Fruit fly (Drosophila melanogaster): Measurements from ENCODE around the gene CG13068.

Gene CG13068

dm6 chr3L:16228659-16229205 is 40.5 kb upstream of the CG13068 start, which contains the start of gene Tmx3 (continued):
- TF ChIP-seq NFAT (GFP tag; IDR thresholded peaks at IDR 0.05) (peak; percentile 94), bowl (GFP tag; IDR thresholded peaks at IDR 0.05) (peak; percentile 58; the same call in 1 of the 2 replicates), wdn (GFP tag; IDR thresholded peaks at IDR 0.05) (peak; percentile 88), Hey (tag; optimal IDR thresholded peaks at IDR 0.05) (no peak), dysf (GFP tag; IDR thresholded peaks at IDR 0.05) (peak; percentile 92; the same call in 2 of the 3 replicates), Spps (tag; optimal IDR thresholded peaks at IDR 0.05) (peak; percentile 62), CG2199 (GFP tag; IDR thresholded peaks at IDR 0.05) (peak; percentile 25; the same call in 1 of the 3 replicates), org-1 (GFP tag; optimal IDR thresholded peaks at IDR 0.05) (peak; percentile 31), CG5180 (GFP tag; optimal IDR thresholded peaks at IDR 0.05) (peak; percentile 9), aop (GFP tag; IDR thresholded peaks at IDR 0.05) (peak; percentile 85), Deaf1 (tag; optimal IDR thresholded peaks at IDR 0.05) (no peak), CG30431 (GFP tag; optimal IDR thresholded peaks at IDR 0.05) (peak; percentile 66), CG15011 (GFP tag; optimal IDR thresholded peaks at IDR 0.05) (peak; percentile 54), odd (GFP tag; optimal IDR thresholded peaks at IDR 0.05) (no peak), CG11696 (GFP tag; IDR thresholded peaks at IDR 0.05) (no peak), PHDP (tag; optimal IDR thresholded peaks at IDR 0.05) (peak; percentile 91), amos (GFP tag; IDR thresholded peaks at IDR 0.05; ENCODE audit: partially characterized antibody) (no peak), CG12071 (GFP tag; optimal IDR thresholded peaks at IDR 0.05) (no peak), peb (GFP tag; IDR thresholded peaks at IDR 0.05) (peak; percentile 56), CG9215 (GFP tag; IDR thresholded peaks at IDR 0.05) (peak; percentile 84), sim (GFP tag; IDR thresholded peaks at IDR 0.05) (0 out of 2 replicates have a peak, but pooled peaks have one; percentile 50), Drgx (GFP tag; IDR thresholded peaks at IDR 0.05) (peak; percentile 90), seq (GFP tag; IDR thresholded peaks at IDR 0.05) (peak; percentile 58), BtbVII (GFP tag; optimal IDR thresholded peaks at IDR 0.05) (no peak), CG11723 (GFP tag; optimal IDR thresholded peaks at IDR 0.05) (no peak), NC2β (GFP tag; optimal IDR thresholded peaks at IDR 0.05) (peak; percentile 18), kah (GFP tag; optimal IDR thresholded peaks at IDR 0.05) (peak; percentile 66), CG12942 (GFP tag; optimal IDR thresholded peaks at IDR 0.05) (peak; percentile 89), zen2 (GFP tag; IDR thresholded peaks at IDR 0.05; ENCODE audit: partially characterized antibody) (no peak), pita (GFP tag; optimal IDR thresholded peaks at IDR 0.05) (no peak), tx (GFP tag; optimal IDR thresholded peaks at IDR 0.05) (peak; percentile 22), chm (GFP tag; IDR thresholded peaks at IDR 0.05) (no peak), grau (tag; optimal IDR thresholded peaks at IDR 0.05) (peak; percentile 91), pfk (GFP tag; optimal IDR thresholded peaks at IDR 0.05) (no peak), CG9609 (GFP tag; optimal IDR thresholded peaks at IDR 0.05) (peak; percentile 62), CG2875 (GFP tag; optimal IDR thresholded peaks at IDR 0.05) (peak; percentile 54), HLH3B (GFP tag; IDR thresholded peaks at IDR 0.05) (peak; percentile 92), CG31441 (GFP tag; IDR thresholded peaks at IDR 0.05) (peak; percentile 93), CG7839 (tag; optimal IDR thresholded peaks at IDR 0.05) (peak; percentile 92), chn (GFP tag; optimal IDR thresholded peaks at IDR 0.05) (peak; percentile 59), abd-A (tag; optimal IDR thresholded peaks at IDR 0.05) (no peak), Abd-B (GFP tag; optimal IDR thresholded peaks at IDR 0.05) (peak; percentile 90), CG9932 (GFP tag; IDR thresholded peaks at IDR 0.05) (peak; percentile 96), CG16779 (GFP tag; IDR thresholded peaks at IDR 0.05) (peak; percentile 80), unpg (GFP tag; optimal IDR thresholded peaks at IDR 0.05) (no peak), croc (GFP tag; conservative IDR thresholded peaks at IDR 0.05) (peak; percentile 80), sc (optimal IDR thresholded peaks at IDR 0.05) (no peak), sc (GFP tag; optimal IDR thresholded peaks at IDR 0.05) (peak; percentile 74), chif (GFP tag; optimal IDR thresholded peaks at IDR 0.05) (peak; percentile 42 to 45), ATbp (GFP tag; optimal IDR thresholded peaks at IDR 0.05) (peak; percentile 50), CG9727 (GFP tag; optimal IDR thresholded peaks at IDR 0.05) (peak; percentile 82)
